Worm (Caenorhabditis elegans) whole organism, L3 larva: Measurements from ENCODE around the gene fbxa-104.

Experiments
- R02D3.7 ChIP-seq: fragments of 150-350 bp; optimal IDR thresholded peaks from 2 replicates; lab custom pipeline; 2014; ENCODE audit warnings: missing biosample characterization, missing genetic modification characterization
- ZK546.5 ChIP-seq: sonication (generic microtip); optimal IDR thresholded peaks from 2 replicates; lab custom pipeline; 2017; ENCODE audit warnings: missing biosample characterization, missing genetic modification characterization
- aly-2 ChIP-seq: fragments of 150-350 bp; optimal IDR thresholded peaks from 2 replicates; lab custom pipeline; 2014; ENCODE audit warnings: missing biosample characterization, missing genetic modification characterization
- ama-1 ChIP-seq: fragments of 150-350 bp; optimal IDR thresholded peaks from 2 replicates; lab custom pipeline; 2018
- ceh-16 ChIP-seq: sonication (generic microtip); optimal IDR thresholded peaks from 2 replicates; lab custom pipeline; 2017; ENCODE audit warnings: missing biosample characterization, missing genetic modification characterization
- ceh-82 ChIP-seq: fragments of 150-350 bp; optimal IDR thresholded peaks from 2 replicates; lab custom pipeline; 2014; ENCODE audit warnings: missing biosample characterization, missing genetic modification characterization
- ceh-9 ChIP-seq: sonication (generic microtip); optimal IDR thresholded peaks from 2 replicates; lab custom pipeline; 2018; ENCODE audit warnings: missing biosample characterization, missing genetic modification characterization
- egl-27 ChIP-seq: sonication (generic microtip); optimal IDR thresholded peaks from 4 replicates; lab custom pipeline; 2017; ENCODE audit warnings: missing biosample characterization, missing genetic modification reagents, missing genetic modification characterization
- elt-1 ChIP-seq: fragments of 150-350 bp; optimal IDR thresholded peaks from 2 replicates; lab custom pipeline; 2014; ENCODE audit warnings: missing biosample characterization, missing genetic modification characterization
- elt-2 ChIP-seq: sonication (generic microtip); optimal IDR thresholded peaks from 2 replicates; lab custom pipeline; 2016; ENCODE audit warnings: missing genetic modification reagents, mild to moderate bottlenecking, missing genetic modification characterization, missing compliant biosample characterization
- eor-1 ChIP-seq, 2 experiments: fragments of 150-350 bp; optimal IDR thresholded peaks; 2 replicates each; lab custom pipeline; 2014 to 2018; ENCODE audit warnings: missing biosample characterization in 2 of 2, missing genetic modification characterization in 2 of 2
- fkh-10 ChIP-seq: sonication (generic microtip); optimal IDR thresholded peaks from 2 replicates; lab custom pipeline; 2017; ENCODE audit warnings: missing biosample characterization, missing genetic modification reagents, missing genetic modification characterization
- fos-1 ChIP-seq: fragments of 150-350 bp; optimal IDR thresholded peaks from 2 replicates; lab custom pipeline; 2014; ENCODE audit warnings: missing biosample characterization, missing genetic modification characterization
- hmg-11 ChIP-seq: sonication (generic microtip); optimal IDR thresholded peaks from 2 replicates; lab custom pipeline; 2016; ENCODE audit warnings: missing genetic modification characterization, missing compliant biosample characterization
- jun-1 ChIP-seq: fragments of 150-350 bp; optimal IDR thresholded peaks from 2 replicates; lab custom pipeline; 2014; ENCODE audit warnings: missing biosample characterization, missing genetic modification reagents, missing genetic modification characterization
- lin-39 ChIP-seq: fragments of 150-350 bp; optimal IDR thresholded peaks from 2 replicates; lab custom pipeline; 2018; ENCODE audit warnings: missing biosample characterization, missing genetic modification reagents, missing genetic modification characterization
- mdl-1 ChIP-seq: fragments of 150-350 bp; optimal IDR thresholded peaks from 2 replicates; lab custom pipeline; 2014; ENCODE audit warnings: missing biosample characterization, missing genetic modification characterization
- mml-1 ChIP-seq: fragments of 150-350 bp; sonication (generic microtip); optimal IDR thresholded peaks from 3 replicates; lab custom pipeline; 2014; ENCODE audit warnings: missing biosample characterization, missing genetic modification characterization
- nfya-1 ChIP-seq: sonication (generic microtip); optimal IDR thresholded peaks from 2 replicates; lab custom pipeline; 2017; ENCODE audit warnings: missing genetic modification characterization, mild to moderate bottlenecking, missing compliant biosample characterization, antibody characterized with exemption, moderate library complexity; ENCODE audit not compliant: insufficient read depth
- nhr-11 ChIP-seq: fragments of 150-350 bp; optimal IDR thresholded peaks from 2 replicates; lab custom pipeline; 2014; ENCODE audit warnings: missing biosample characterization, missing genetic modification characterization
- nhr-12 ChIP-seq: fragments of 150-350 bp; optimal IDR thresholded peaks from 2 replicates; lab custom pipeline; 2014; ENCODE audit warnings: missing biosample characterization, missing genetic modification characterization
- nhr-23 ChIP-seq: fragments of 150-350 bp; optimal IDR thresholded peaks from 2 replicates; lab custom pipeline; 2014; ENCODE audit warnings: missing biosample characterization, missing genetic modification reagents, missing genetic modification characterization
- nhr-237 ChIP-seq: fragments of 150-350 bp; optimal IDR thresholded peaks from 2 replicates; lab custom pipeline; 2014; ENCODE audit warnings: missing biosample characterization, missing genetic modification characterization
- nhr-25 ChIP-seq: sonication (generic microtip); optimal IDR thresholded peaks from 2 replicates; lab custom pipeline; 2017; ENCODE audit warnings: missing biosample characterization, missing genetic modification characterization
- nhr-43 ChIP-seq: sonication (generic microtip); optimal IDR thresholded peaks from 2 replicates; lab custom pipeline; 2016; ENCODE audit warnings: mild to moderate bottlenecking, missing genetic modification characterization, missing compliant biosample characterization; ENCODE audit not compliant: poor library complexity, severe bottlenecking
- nhr-67 ChIP-seq: fragments of 150-350 bp; optimal IDR thresholded peaks from 2 replicates; lab custom pipeline; 2014; ENCODE audit warnings: missing biosample characterization, missing genetic modification characterization
- nhr-76 ChIP-seq: fragments of 150-350 bp; sonication (generic microtip); optimal IDR thresholded peaks from 5 replicates; lab custom pipeline; 2014; ENCODE audit warnings: missing biosample characterization, missing genetic modification characterization
- nhr-77 ChIP-seq: fragments of 150-350 bp; optimal IDR thresholded peaks from 2 replicates; lab custom pipeline; 2014; ENCODE audit warnings: missing biosample characterization, missing genetic modification characterization
- pha-4 ChIP-seq: fragments of 150-350 bp; optimal IDR thresholded peaks from 2 replicates; lab custom pipeline; 2014; ENCODE audit warnings: missing biosample characterization, missing genetic modification reagents, missing genetic modification characterization
- pqm-1 ChIP-seq: fragments of 150-350 bp; optimal IDR thresholded peaks from 2 replicates; lab custom pipeline; 2017; ENCODE audit warnings: missing biosample characterization, missing genetic modification characterization, inconsistent platforms
- skn-1 ChIP-seq: fragments of 150-350 bp; optimal IDR thresholded peaks from 2 replicates; lab custom pipeline; 2014; ENCODE audit warnings: missing biosample characterization, missing genetic modification characterization
- unc-39 ChIP-seq: sonication (generic microtip); optimal IDR thresholded peaks from 4 replicates; lab custom pipeline; 2017; ENCODE audit warnings: missing biosample characterization, missing genetic modification characterization
- unc-62 ChIP-seq: fragments of 150-350 bp; sonication (generic microtip); optimal IDR thresholded peaks from 4 replicates; lab custom pipeline; 2014; ENCODE audit warnings: missing biosample characterization, missing genetic modification reagents, missing genetic modification characterization
- zag-1 ChIP-seq: fragments of 150-350 bp; optimal IDR thresholded peaks from 2 replicates; lab custom pipeline; 2014; ENCODE audit warnings: missing biosample characterization, missing genetic modification characterization

The fbxa-104 gene

ce11 chrV:15404859-15405258, 18.6 kb downstream of the fbxa-104 start, which contains the start of gene srh-258:
Gene srh-258, plus strand, starts transcription at chrV:15405159.
- TF ChIP-seq skn-1 (tag; lab: Kevin White, UChicago) (no peak), ama-1 (lab: Kevin White, UChicago) (no peak), unc-62 (GFP tag; lab: Kevin White, UChicago) (no peak), nhr-25 (tag; lab: Kevin White, UChicago) (no peak), eor-1 (tag; optimal IDR thresholded peaks at IDR 0.05; lab: Kevin White, UChicago) (no peak), nhr-12 (no peak), ceh-16 (tag; lab: Kevin White, UChicago) (no peak), aly-2 (tag; lab: Kevin White, UChicago) (no peak), egl-27 (tag; lab: Kevin White, UChicago) (no peak), elt-1 (tag; lab: Kevin White, UChicago) (no peak), elt-2 (no peak), nhr-23 (tag; lab: Kevin White, UChicago) (no peak), mml-1 (no peak), fos-1 (tag; lab: Kevin White, UChicago) (no peak), nhr-67 (no peak)

ce11 chrV:15401856-15402314, 21.6 kb downstream of the fbxa-104 start, which contains the start of gene fbxa-135:
Gene fbxa-135, plus strand, starts transcription at chrV:15402264.
- no peak for TF ChIP-seq nhr-77 (tag; lab: Kevin White, UChicago)
- TF ChIP-seq pha-4 (tag; lab: Kevin White, UChicago), result peak; percentile 41

ce11 chrV:15399691-15400377, 23.6 kb downstream of the fbxa-104 start, which contains the start of the genes T06E6.15 and sri-7:
Gene T06E6.15, minus strand, starts transcription at chrV:15399791.
Gene sri-7, plus strand, starts transcription at chrV:15400327.
- TF ChIP-seq elt-2 (no peak), zag-1 (tag; lab: Kevin White, UChicago) (no peak), unc-62 (GFP tag; lab: Kevin White, UChicago) (no peak), nhr-12 (no peak), R02D3.7 (tag; lab: Kevin White, UChicago) (no peak), pha-4 (tag; lab: Kevin White, UChicago) (no peak)

DNA sequence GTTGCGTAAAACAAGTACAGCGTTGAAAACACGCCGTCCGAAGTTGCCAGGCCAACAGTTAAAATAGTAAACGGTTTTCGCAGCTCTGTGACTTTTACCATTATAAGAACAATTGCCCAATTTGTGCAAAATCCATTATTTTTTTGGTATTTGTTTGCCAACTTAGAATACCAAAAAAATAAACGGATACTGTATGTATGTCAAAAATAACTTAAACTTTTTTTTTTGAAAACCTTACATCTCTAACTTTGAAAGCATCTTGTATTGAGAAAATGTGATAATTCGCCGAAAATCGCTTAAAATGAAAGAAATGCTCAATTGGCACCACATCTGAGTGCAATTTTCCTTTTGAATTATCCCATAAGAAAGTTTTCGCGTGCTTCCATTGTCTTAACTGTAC, 24.8 kb downstream of the fbxa-104 start, which contains the start of gene fbxa-199:
Gene fbxa-199 (minus strand): TSS at position 101 of the 400 bp plus-strand sequence.
- TF ChIP-seq fkh-10 (GFP tag; lab: Kevin White, UChicago) (no peak), mdl-1 (tag; lab: Kevin White, UChicago) (no peak), nhr-237 (no peak), R02D3.7 (tag; lab: Kevin White, UChicago) (no peak), nhr-43 (no peak), nhr-12 (no peak), pqm-1 (tag; lab: Kevin White, UChicago) (no peak), ceh-82 (tag; lab: Kevin White, UChicago) (no peak), nhr-76 (tag; lab: Kevin White, UChicago) (no peak), ZK546.5 (tag; lab: Kevin White, UChicago) (no peak), skn-1 (tag; lab: Kevin White, UChicago) (no peak), jun-1 (tag; lab: Kevin White, UChicago) (no peak), unc-39 (tag; lab: Kevin White, UChicago) (no peak), nfya-1 (no peak), ceh-9 (tag; lab: Kevin White, UChicago) (no peak)
- TF ChIP-seq, all 47 proteins: peak for 0

- TF ChIP-seq ceh-9 (tag; lab: Kevin White, UChicago) (no peak), ceh-16 (tag; lab: Kevin White, UChicago) (no peak), nhr-77 (tag; lab: Kevin White, UChicago) (no peak), lin-39 (tag; lab: Kevin White, UChicago) (no peak), nhr-12 (no peak), aly-2 (tag; lab: Kevin White, UChicago) (no peak), elt-2 (no peak), nhr-11 (no peak), mml-1 (no peak), jun-1 (tag; lab: Kevin White, UChicago) (no peak), hmg-11 (no peak), nhr-76 (tag; lab: Kevin White, UChicago) (no peak), fkh-10 (GFP tag; lab: Kevin White, UChicago) (no peak), ama-1 (lab: Kevin White, UChicago) (no peak), pqm-1 (tag; lab: Kevin White, UChicago) (no peak), elt-1 (tag; lab: Kevin White, UChicago) (no peak), pha-4 (tag; lab: Kevin White, UChicago) (no peak)
These were observed 26.3 kb downstream of the fbxa-104 start for ce11 chrV:15397139-15397538.
